Worm (Caenorhabditis elegans) whole organism, young adult: Measurements from ENCODE around the gene B0244.10.
A peak's percentile ranks its signal among the peaks of the same experiment; 100 is the strongest.

Experiments used
- C06A6.2 ChIP-seq: fragments of 200-800 bp; sonication (Bioruptor generic); conservative IDR thresholded peaks from 2 replicates; pipeline ENCODE4 v1.3.6; 2022; ENCODE audit warnings: missing genetic modification characterization, missing compliant biosample characterization
- F49E8.2 ChIP-seq: sonication (generic microtip); optimal IDR thresholded peaks from 3 replicates; lab custom pipeline; 2017; ENCODE audit warnings: missing genetic modification characterization, mild to moderate bottlenecking, missing compliant biosample characterization, antibody characterized with exemption, moderate library complexity; ENCODE audit not compliant: insufficient read depth
- ama-1 ChIP-seq, 3 experiments: fragments of 150-350 bp in 1 of 3; sonication (generic microtip) in 2 of 3; optimal IDR thresholded peaks; 2 replicates each; lab custom pipeline; 2014 to 2018; ENCODE audit warnings: missing biosample characterization in 2 of 3, missing genetic modification characterization in 2 of 3, missing genetic modification reagents in 2 of 3
- ceh-58 ChIP-seq: fragments of 200-800 bp; sonication (Bioruptor generic); IDR thresholded peaks from 2 replicates; pipeline ENCODE4 v1.3.6; 2022; ENCODE audit warnings: missing genetic modification characterization, missing compliant biosample characterization
- chd-7 ChIP-seq: sonication (generic microtip); optimal IDR thresholded peaks from 2 replicates; lab custom pipeline; 2016; ENCODE audit warnings: mild to moderate bottlenecking, missing genetic modification characterization, moderate library complexity, missing compliant biosample characterization
- egl-18 ChIP-seq: fragments of 200-800 bp; sonication (Bioruptor generic); IDR thresholded peaks from 2 replicates; pipeline ENCODE4 v1.3.6; 2022; ENCODE audit warnings: missing genetic modification reagents, missing genetic modification characterization, missing compliant biosample characterization
- let-526 ChIP-seq: fragments of 200-800 bp; sonication (Bioruptor generic); IDR thresholded peaks from 2 replicates; pipeline ENCODE4 v1.3.6; 2022; ENCODE audit warnings: missing genetic modification reagents, missing genetic modification characterization, missing compliant biosample characterization
- lin-40 ChIP-seq: sonication (generic microtip); optimal IDR thresholded peaks from 2 replicates; lab custom pipeline; 2016; ENCODE audit warnings: missing genetic modification characterization, mild to moderate bottlenecking, missing compliant biosample characterization, missing genotype, missing genetic modification reagents
- lin-54 ChIP-seq: fragments of 200-800 bp; sonication (Bioruptor generic); optimal IDR thresholded peaks from 2 replicates; lab custom pipeline; 2018; ENCODE audit warnings: mild to moderate bottlenecking, missing genetic modification characterization, missing compliant biosample characterization
- snpc-4 ChIP-seq, 5 experiments: fragments of 150-350 bp in 1 of 5; sonication (generic microtip) in 4 of 5; optimal IDR thresholded peaks; 2 replicates each; lab custom pipeline; 2014 to 2018; ENCODE audit warnings: missing genetic modification characterization in 5 of 5, missing biosample characterization in 3 of 5, antibody characterized with exemption in 2 of 5, mild to moderate bottlenecking in 2 of 5, missing compliant biosample characterization in 2 of 5, missing genotype in 2 of 5, moderate library complexity in 2 of 5, missing genetic modification reagents in 1 of 5
- somi-1 ChIP-seq: fragments of 200-800 bp; sonication (Bioruptor generic); optimal IDR thresholded peaks from 2 replicates; lab custom pipeline; 2018; ENCODE audit warnings: mild to moderate bottlenecking, missing genetic modification characterization, missing compliant biosample characterization
- tbp1 ChIP-seq: fragments of 200-800 bp; sonication (Bioruptor generic); optimal IDR thresholded peaks from 2 replicates; lab custom pipeline; 2018; ENCODE audit warnings: mild to moderate bottlenecking, missing genetic modification characterization, missing compliant biosample characterization
- unc-62 ChIP-seq: fragments of 150-350 bp; optimal IDR thresholded peaks from 2 replicates; lab custom pipeline; 2014; ENCODE audit warnings: missing biosample characterization, missing genetic modification reagents, missing genetic modification characterization
- ztf-22 ChIP-seq: fragments of 200-800 bp; sonication (Bioruptor generic); optimal IDR thresholded peaks from 2 replicates; lab custom pipeline; 2018; ENCODE audit warnings: mild to moderate bottlenecking, missing genetic modification characterization, moderate library complexity, missing compliant biosample characterization

DNA sequence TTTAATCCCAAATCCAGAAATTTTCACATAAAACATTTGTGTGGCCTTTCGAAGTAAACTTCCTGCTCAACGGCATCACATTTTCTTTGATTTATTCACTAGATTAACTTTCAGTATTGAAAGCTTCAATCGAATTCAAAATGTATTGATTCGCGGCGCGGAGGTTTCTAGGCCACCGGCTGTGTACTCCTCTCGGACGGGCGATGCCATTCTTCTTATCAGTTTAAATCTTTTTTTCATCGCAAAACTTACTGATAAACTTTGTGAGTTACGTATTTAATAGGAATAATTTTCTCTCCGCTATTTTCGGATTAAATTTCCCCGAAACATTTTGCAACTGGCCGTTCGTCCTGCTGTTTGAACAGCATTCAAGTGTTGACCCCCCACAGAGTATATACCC lies 13.1 kb upstream of the B0244.10 start:
- TF ChIP-seq egl-18 (GFP tag; lab: Robert Waterston, UW) (no peak), snpc-4 (GFP tag; optimal IDR thresholded peaks at IDR 0.05; lab: Kevin White, UChicago) (no peak), snpc-4 (tag; optimal IDR thresholded peaks at IDR 0.05; lab: Kevin White, UChicago) (peak in 3 of 4 experiments; percentile 40 to 42 (median 42)), unc-62 (GFP tag; lab: Kevin White, UChicago) (no peak), ama-1 (optimal IDR thresholded peaks at IDR 0.05; lab: Kevin White, UChicago) (no peak), ama-1 (GFP tag; optimal IDR thresholded peaks at IDR 0.05; lab: Kevin White, UChicago) (no peak), C06A6.2 (GFP tag; lab: Robert Waterston, UW) (no peak), chd-7 (tag; lab: Kevin White, UChicago) (peak; percentile 20), somi-1 (GFP tag; lab: Kevin White, UChicago) (peak; percentile 4), ztf-22 (GFP tag; lab: Kevin White, UChicago) (no peak), lin-40 (tag; lab: Kevin White, UChicago) (peak; percentile 61), F49E8.2 (no peak), tbp1 (GFP tag; lab: Kevin White, UChicago) (peak; percentile 44), ceh-58 (no peak), lin-54 (GFP tag; lab: Kevin White, UChicago) (peak; percentile 77), let-526 (no peak)
